Fruit fly (Drosophila melanogaster) Kc167 (cell line): Measurements from ENCODE around the gene CG33303.
A peak's percentile ranks its signal among the peaks of the same experiment; 100 is the strongest.

Experiments used
- Myc ChIP-seq: fragments of >200 bp; optimal IDR thresholded peaks from 2 replicates; lab custom pipeline; 2017; ENCODE audit warnings: missing external identifiers
- Sin3A ChIP-seq: fragments of >200 bp; optimal IDR thresholded peaks from 2 replicates; lab custom pipeline; 2018; ENCODE audit warnings: missing external identifiers
- h ChIP-seq: fragments of >200 bp; optimal IDR thresholded peaks from 3 replicates; lab custom pipeline; 2018; ENCODE audit warnings: missing external identifiers
- insv ChIP-seq: fragments of >200 bp; optimal IDR thresholded peaks from 3 replicates; lab custom pipeline; 2018; ENCODE audit warnings: missing external identifiers
- psq ChIP-seq: fragments of >200 bp; optimal IDR thresholded peaks from 2 replicates; lab custom pipeline; 2017; ENCODE audit warnings: missing external identifiers
- ttk ChIP-seq: sonication (Bioruptor generic); optimal IDR thresholded peaks from 2 replicates; lab custom pipeline; 2017; ENCODE audit warnings: missing external identifiers

The CG33303 gene

dm6 chr2L:10375464-10376236 lies at the start of gene CG33303, which contains the start of gene dpr19:
TSS of gene CG33303 (minus strand) at chr2L:10375757.
TSS of gene dpr19 (plus strand) at chr2L:10376168.
- TF ChIP-seq h (lab: Kevin White, UChicago) (no peak), psq (no peak), Myc (lab: Kevin White, UChicago) (no peak), insv (lab: Kevin White, UChicago) (no peak), ttk (lab: Kevin White, UChicago) (no peak), Sin3A (lab: Kevin White, UChicago) (no peak)

- no peak for TF ChIP-seq ttk (lab: Kevin White, UChicago)
- TF ChIP-seq insv (lab: Kevin White, UChicago): no peak
- no peak for TF ChIP-seq Myc (lab: Kevin White, UChicago)
- TF ChIP-seq psq: no peak
- no peak for TF ChIP-seq h (lab: Kevin White, UChicago)
- TF ChIP-seq Sin3A (lab: Kevin White, UChicago): no peak
Measured at dm6 chr2L:10422643-10423606, 47.4 kb upstream of the CG33303 start, which contains the start of the genes pie and Wdfy2. TSS of gene pie (minus strand) at chr2L:10422780. TSS of gene Wdfy2 (plus strand) at chr2L:10423291.

dm6 chr2L:10418981-10419380 lies 43.4 kb upstream of the CG33303 start, which contains the start of gene RfC3:
TSS of gene RfC3 (plus strand) at chr2L:10419190.
- no peak for TF ChIP-seq insv (lab: Kevin White, UChicago)
- no peak for TF ChIP-seq Myc (lab: Kevin White, UChicago)
- TF ChIP-seq ttk (lab: Kevin White, UChicago): no peak
- no peak for TF ChIP-seq h (lab: Kevin White, UChicago)
- no peak for TF ChIP-seq Sin3A (lab: Kevin White, UChicago)
- no peak for TF ChIP-seq psq

- TF ChIP-seq insv (lab: Kevin White, UChicago): no peak
- no peak for TF ChIP-seq psq
- no peak for TF ChIP-seq ttk (lab: Kevin White, UChicago)
- TF ChIP-seq h (lab: Kevin White, UChicago): no peak
- TF ChIP-seq Myc (lab: Kevin White, UChicago): no peak
- no peak for TF ChIP-seq Sin3A (lab: Kevin White, UChicago)
Measured at dm6 chr2L:10413251-10414127, 37.9 kb upstream of the CG33303 start, which contains the start of the genes CG5355 and Klp31E. TSS of gene CG5355 (minus strand) at chr2L:10413463. TSS of gene Klp31E (plus strand) at chr2L:10414017.

dm6 chr2L:10408122-10408576 lies 32.6 kb upstream of the CG33303 start, which contains the start of the genes Ip259 and RpS27A:
TSS of gene Ip259 (plus strand) at chr2L:10408352.
TSS of gene RpS27A (plus strand) at chr2L:10408352.
- TF ChIP-seq Sin3A (lab: Kevin White, UChicago) (no peak), ttk (lab: Kevin White, UChicago) (no peak), Myc (lab: Kevin White, UChicago) (no peak), psq (no peak)

dm6 chr2L:10405008-10405654 lies 29.6 kb upstream of the CG33303 start, which contains the start of the genes CG17768, LSm-4 and Ir31a:
TSS of gene CG17768 (minus strand) at chr2L:10405203.
TSS of gene LSm-4 (minus strand) at chr2L:10405203.
TSS of gene Ir31a (plus strand) at chr2L:10405565.
- no peak for TF ChIP-seq insv (lab: Kevin White, UChicago)
- TF ChIP-seq ttk (lab: Kevin White, UChicago): no peak
- no peak for TF ChIP-seq Sin3A (lab: Kevin White, UChicago)
- no peak for TF ChIP-seq Myc (lab: Kevin White, UChicago)
- TF ChIP-seq h (lab: Kevin White, UChicago): no peak
- TF ChIP-seq psq: no peak

- TF ChIP-seq h (lab: Kevin White, UChicago): no peak
- no peak for TF ChIP-seq Myc (lab: Kevin White, UChicago)
- TF ChIP-seq ttk (lab: Kevin White, UChicago): no peak
- no peak for TF ChIP-seq insv (lab: Kevin White, UChicago)
- no peak for TF ChIP-seq Sin3A (lab: Kevin White, UChicago)
- no peak for TF ChIP-seq psq
Measured at dm6 chr2L:10403803-10404315, 28.3 kb upstream of the CG33303 start.

dm6 chr2L:10396877-10397587 lies 21.5 kb upstream of the CG33303 start:
- TF ChIP-seq ttk (lab: Kevin White, UChicago) (no peak), Sin3A (lab: Kevin White, UChicago) (no peak), h (lab: Kevin White, UChicago) (no peak), insv (lab: Kevin White, UChicago) (no peak), psq (no peak), Myc (lab: Kevin White, UChicago) (no peak)

- no peak for TF ChIP-seq Sin3A (lab: Kevin White, UChicago)
- TF ChIP-seq psq: peak; percentile 31
- TF ChIP-seq h (lab: Kevin White, UChicago): no peak
Measured at dm6 chr2L:10396488-10396824, 20.9 kb upstream of the CG33303 start, which contains the start of gene Cnot4. TSS of gene Cnot4 (plus strand) at chr2L:10396716.
